Worm (Caenorhabditis elegans) whole organism, late embryonic: ENCODE measurements around the gene C47E8.4.

Experiments
- C08G9.2 ChIP-seq: sonication (generic microtip); optimal IDR thresholded peaks from 2 replicates; lab custom pipeline; 2016; ENCODE audit warnings: mild to moderate bottlenecking, missing genetic modification characterization, moderate library complexity, missing compliant biosample characterization
- C38D4.7 ChIP-seq: fragments of 200-800 bp; sonication (Bioruptor generic); optimal IDR thresholded peaks from 2 replicates; lab custom pipeline; 2018; ENCODE audit warnings: mild to moderate bottlenecking, missing genetic modification characterization, moderate library complexity, missing compliant biosample characterization
- F13H6.1 ChIP-seq: sonication (generic microtip); optimal IDR thresholded peaks from 2 replicates; lab custom pipeline; 2016; ENCODE audit warnings: missing genetic modification characterization, missing compliant biosample characterization
- K09A11.1 ChIP-seq: sonication (generic microtip); optimal IDR thresholded peaks from 2 replicates; lab custom pipeline; 2017; ENCODE audit warnings: antibody characterized with exemption, mild to moderate bottlenecking, missing genetic modification characterization, missing compliant biosample characterization; ENCODE audit not compliant: insufficient read depth
- ahr-1 ChIP-seq: sonication (generic microtip); optimal IDR thresholded peaks from 2 replicates; lab custom pipeline; 2016; ENCODE audit warnings: missing genetic modification characterization, missing compliant biosample characterization
- ama-1 ChIP-seq: fragments of 150-350 bp; optimal IDR thresholded peaks from 2 replicates; lab custom pipeline; 2014
- ceh-14 ChIP-seq: sonication (generic microtip); optimal IDR thresholded peaks from 2 replicates; lab custom pipeline; 2016; ENCODE audit warnings: missing genotype, missing genetic modification characterization, missing compliant biosample characterization
- ceh-30 ChIP-seq: fragments of 150-350 bp; optimal IDR thresholded peaks from 2 replicates; lab custom pipeline; 2014; ENCODE audit warnings: missing biosample characterization, missing genetic modification characterization
- ceh-31 ChIP-seq: sonication (generic microtip); optimal IDR thresholded peaks from 2 replicates; lab custom pipeline; 2016; ENCODE audit warnings: missing genetic modification characterization, missing compliant biosample characterization
- ceh-34 ChIP-seq: sonication (generic microtip); optimal IDR thresholded peaks from 2 replicates; lab custom pipeline; 2016; ENCODE audit warnings: mild to moderate bottlenecking, missing genetic modification characterization, missing compliant biosample characterization
- ceh-9 ChIP-seq: sonication (generic microtip); optimal IDR thresholded peaks from 2 replicates; lab custom pipeline; 2016; ENCODE audit warnings: mild to moderate bottlenecking, missing genetic modification characterization, inconsistent platforms, missing compliant biosample characterization
- dmd-4 ChIP-seq: sonication (generic microtip); optimal IDR thresholded peaks from 2 replicates; lab custom pipeline; 2016; ENCODE audit warnings: borderline replicate concordance, missing genetic modification characterization, missing compliant biosample characterization
- elt-2 ChIP-seq: sonication (generic microtip); optimal IDR thresholded peaks from 2 replicates; lab custom pipeline; 2016; ENCODE audit warnings: missing genetic modification reagents, missing genetic modification characterization, missing compliant biosample characterization
- elt-4 ChIP-seq: sonication (generic microtip); optimal IDR thresholded peaks from 2 replicates; lab custom pipeline; 2016; ENCODE audit warnings: missing genetic modification characterization, missing compliant biosample characterization
- ets-4 ChIP-seq: sonication (generic microtip); optimal IDR thresholded peaks from 2 replicates; lab custom pipeline; 2016; ENCODE audit warnings: missing genetic modification characterization, missing compliant biosample characterization
- eyg-1 ChIP-seq: sonication (generic microtip); optimal IDR thresholded peaks from 2 replicates; lab custom pipeline; 2016; ENCODE audit warnings: missing genotype, missing genetic modification characterization, missing compliant biosample characterization
- hlh-30 ChIP-seq: sonication (generic microtip); optimal IDR thresholded peaks from 2 replicates; lab custom pipeline; 2017; ENCODE audit warnings: antibody characterized with exemption, missing genetic modification characterization, missing compliant biosample characterization; ENCODE audit not compliant: insufficient read depth
- hlh-8 ChIP-seq: sonication (generic microtip); optimal IDR thresholded peaks from 2 replicates; lab custom pipeline; 2016; ENCODE audit warnings: missing genotype, missing genetic modification characterization, missing compliant biosample characterization
- madf-2 ChIP-seq: sonication (generic microtip); optimal IDR thresholded peaks from 2 replicates; lab custom pipeline; 2017; ENCODE audit warnings: missing genetic modification characterization, missing compliant biosample characterization
- mec-3 ChIP-seq: sonication (generic microtip); optimal IDR thresholded peaks from 2 replicates; lab custom pipeline; 2016; ENCODE audit warnings: borderline replicate concordance, missing genetic modification characterization, missing compliant biosample characterization
- nfya-1 ChIP-seq: sonication (generic microtip); optimal IDR thresholded peaks from 2 replicates; lab custom pipeline; 2017; ENCODE audit warnings: missing genetic modification characterization, mild to moderate bottlenecking, missing compliant biosample characterization, antibody characterized with exemption, moderate library complexity
- nhr-232 ChIP-seq: sonication (generic microtip); optimal IDR thresholded peaks from 2 replicates; lab custom pipeline; 2016; ENCODE audit warnings: missing genetic modification characterization, missing compliant biosample characterization
- npax-4 ChIP-seq: sonication (generic microtip); optimal IDR thresholded peaks from 2 replicates; lab custom pipeline; 2016; ENCODE audit warnings: missing genetic modification characterization, missing compliant biosample characterization
- pag-3 ChIP-seq: sonication (generic microtip); optimal IDR thresholded peaks from 2 replicates; lab custom pipeline; 2016; ENCODE audit warnings: missing compliant biosample characterization, missing genetic modification characterization, borderline replicate concordance
- pqm-1 ChIP-seq: sonication (generic microtip); optimal IDR thresholded peaks from 2 replicates; lab custom pipeline; 2016; ENCODE audit warnings: missing genetic modification characterization, missing compliant biosample characterization
- sdc-2 ChIP-seq: sonication (generic microtip); optimal IDR thresholded peaks from 2 replicates; lab custom pipeline; 2016; ENCODE audit warnings: missing genotype, missing genetic modification characterization, missing compliant biosample characterization
- sox-4 ChIP-seq: sonication (generic microtip); optimal IDR thresholded peaks from 2 replicates; lab custom pipeline; 2017; ENCODE audit warnings: mild to moderate bottlenecking, missing genetic modification characterization, inconsistent platforms, missing compliant biosample characterization
- tbx-2 ChIP-seq: sonication (generic microtip); optimal IDR thresholded peaks from 2 replicates; lab custom pipeline; 2016; ENCODE audit warnings: missing genetic modification characterization, missing compliant biosample characterization
- tbx-7 ChIP-seq: sonication (generic microtip); optimal IDR thresholded peaks from 2 replicates; lab custom pipeline; 2016; ENCODE audit warnings: missing genotype, missing genetic modification characterization, missing compliant biosample characterization
- unc-42 ChIP-seq: sonication (generic microtip); optimal IDR thresholded peaks from 2 replicates; lab custom pipeline; 2016; ENCODE audit warnings: missing genotype, missing genetic modification characterization, missing compliant biosample characterization
- unc-55 ChIP-seq: sonication (generic microtip); optimal IDR thresholded peaks from 2 replicates; lab custom pipeline; 2017; ENCODE audit warnings: missing biosample characterization, missing genetic modification reagents, missing genetic modification characterization
- zip-5 ChIP-seq: sonication (generic microtip); optimal IDR thresholded peaks from 2 replicates; lab custom pipeline; 2016; ENCODE audit warnings: missing genetic modification characterization, missing compliant biosample characterization
- ztf-16 ChIP-seq: sonication (generic microtip); optimal IDR thresholded peaks from 2 replicates; lab custom pipeline; 2017; ENCODE audit warnings: missing genetic modification characterization, missing compliant biosample characterization

The C47E8.4 gene

DNA sequence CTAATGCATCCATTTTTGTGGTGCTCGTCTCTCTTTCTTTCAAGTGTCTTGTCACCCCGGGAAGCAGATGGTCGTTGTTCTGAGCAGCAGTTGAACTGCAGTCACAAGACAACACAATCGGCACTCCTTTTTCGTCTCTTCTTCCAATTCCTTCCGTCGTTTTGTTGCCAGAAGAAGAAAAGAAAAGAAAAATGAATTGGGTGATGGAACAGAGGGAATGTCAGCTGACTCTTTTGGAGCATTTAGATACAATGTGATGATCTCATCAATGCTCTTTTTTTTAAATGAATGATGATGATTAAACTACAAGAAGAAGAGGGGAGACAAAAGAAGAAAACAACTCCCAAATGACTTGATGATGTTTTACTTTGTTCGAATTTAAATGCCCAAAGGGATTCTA, 35.4 kb downstream of the C47E8.4 start:
- TF ChIP-seq pqm-1 (tag; lab: Kevin White, UChicago) (no peak), hlh-30 (peak; percentile 72)
- TF ChIP-seq, all 69 proteins: peak for 1

DNA sequence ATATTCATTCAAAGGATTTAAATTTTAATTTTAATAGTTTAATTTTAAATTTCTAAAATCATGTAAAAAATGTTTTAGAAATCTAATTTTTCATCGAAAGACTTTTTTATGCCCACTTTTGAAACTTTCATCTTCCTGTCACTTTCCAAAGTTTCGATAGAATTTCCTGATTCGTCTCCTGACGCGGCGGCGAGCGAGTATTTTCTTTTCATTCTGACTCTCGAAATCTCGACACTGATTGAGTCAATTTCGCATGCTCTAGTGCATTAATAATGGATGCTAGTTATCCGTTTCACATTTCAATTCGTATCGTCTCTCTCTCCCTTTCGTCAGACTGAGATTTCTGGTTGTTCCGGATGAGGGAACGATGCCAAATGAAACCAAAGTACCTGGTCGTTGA, 36.5 kb downstream of the C47E8.4 start:
- TF ChIP-seq tbx-2 (tag; lab: Kevin White, UChicago) (no peak), npax-4 (tag; lab: Kevin White, UChicago) (no peak), ets-4 (tag; lab: Kevin White, UChicago) (no peak), dmd-4 (no peak), unc-42 (tag; lab: Kevin White, UChicago) (peak; percentile 30), ceh-31 (tag; lab: Kevin White, UChicago) (peak; percentile 9)
- TF ChIP-seq, all 69 proteins: peak for 2

DNA sequence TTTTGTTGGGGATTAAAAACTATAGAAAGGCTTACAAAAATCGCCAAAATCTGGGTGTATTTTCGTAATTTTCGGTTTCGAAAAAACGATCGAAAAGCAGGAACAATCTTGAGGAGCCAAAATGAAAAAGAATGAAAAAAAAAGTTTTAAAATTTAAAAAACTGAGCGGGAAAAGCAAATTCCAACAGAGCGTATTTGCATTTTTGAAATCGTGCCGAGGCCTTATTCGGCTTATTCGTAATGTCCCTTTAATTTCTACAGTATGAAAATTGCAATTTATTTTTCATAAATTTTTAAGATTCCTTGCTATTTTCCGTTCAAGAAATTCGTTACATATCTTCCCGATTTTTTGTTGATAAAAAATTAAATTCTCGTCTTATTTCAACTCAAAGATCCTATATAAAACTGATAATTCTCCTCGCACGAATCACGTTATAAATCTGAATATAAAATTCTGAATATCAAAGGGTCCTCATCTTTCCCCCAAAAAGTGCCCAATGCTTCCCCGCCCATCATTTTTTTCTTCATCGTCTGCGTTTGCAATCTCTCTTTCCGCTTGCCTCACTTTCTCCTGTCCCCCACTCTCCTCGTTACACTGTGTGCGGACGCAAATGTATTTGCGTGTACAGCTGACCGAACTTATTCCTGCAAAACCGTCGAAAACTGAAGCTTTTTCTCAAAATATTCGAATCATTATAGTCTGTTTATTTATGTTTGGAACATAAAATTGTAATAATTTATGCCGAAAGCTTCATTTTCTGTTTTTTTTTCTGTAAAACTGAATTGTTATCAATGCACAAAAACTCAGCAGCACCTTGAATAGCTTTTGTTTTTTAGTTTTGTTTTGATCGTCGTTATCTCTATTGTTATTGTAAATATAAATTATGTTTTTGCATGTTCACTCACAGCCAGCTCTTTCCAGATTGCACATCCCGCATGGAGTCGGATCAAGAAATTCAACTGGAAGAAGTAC, 39.2 kb downstream of the C47E8.4 start, which contains the start of the genes rfc-1 and pmp-3:
Gene rfc-1, minus strand, starts transcription at position 163 of the 973 bp plus-strand sequence.
Gene pmp-3, plus strand, starts transcription at position 923 of the 973 bp plus-strand sequence.
- TF ChIP-seq ceh-31 (tag; lab: Kevin White, UChicago) = peak; percentile 15
- TF ChIP-seq madf-2 (tag; lab: Kevin White, UChicago) = no peak
- TF ChIP-seq ceh-9 (tag; lab: Kevin White, UChicago) = no peak
- TF ChIP-seq nfya-1 (tag; lab: Kevin White, UChicago) = peak; percentile 18

DNA sequence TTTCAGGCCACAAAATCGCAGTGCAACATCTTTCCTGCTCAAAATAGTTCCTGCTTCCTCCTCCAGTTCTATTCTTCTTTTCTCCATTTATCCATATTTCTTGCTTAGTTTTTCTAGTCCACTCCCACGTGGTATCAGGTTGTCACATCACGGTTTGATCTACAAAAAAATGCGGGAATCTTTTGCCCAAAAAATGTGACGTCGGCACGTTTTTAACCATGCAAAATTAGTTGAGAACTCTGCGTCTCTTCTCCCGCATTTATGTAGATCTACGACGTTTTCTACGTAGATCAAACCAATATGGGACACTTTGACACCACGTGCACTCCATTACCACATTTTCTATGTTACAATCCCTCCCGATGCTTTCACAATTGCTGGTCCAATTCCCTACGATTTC, 43.3 kb downstream of the C47E8.4 start:
- TF ChIP-seq ama-1 (lab: Kevin White, UChicago) (no peak), tbx-2 (tag; lab: Kevin White, UChicago) (no peak), ceh-31 (tag; lab: Kevin White, UChicago) (no peak), sdc-2 (no peak), elt-2 (no peak), pqm-1 (tag; lab: Kevin White, UChicago) (no peak), C38D4.7 (no peak), elt-4 (tag; lab: Kevin White, UChicago) (no peak), tbx-7 (tag; lab: Kevin White, UChicago) (no peak), ceh-14 (tag; lab: Kevin White, UChicago) (no peak), hlh-8 (tag; lab: Kevin White, UChicago) (no peak), ahr-1 (tag; lab: Kevin White, UChicago) (no peak), ceh-34 (tag; lab: Kevin White, UChicago) (no peak), F13H6.1 (tag; lab: Kevin White, UChicago) (no peak), ztf-16 (tag; lab: Kevin White, UChicago) (no peak), K09A11.1 (tag; lab: Kevin White, UChicago) (no peak), zip-5 (tag; lab: Kevin White, UChicago) (no peak), madf-2 (tag; lab: Kevin White, UChicago) (no peak), mec-3 (tag; lab: Kevin White, UChicago) (no peak), C08G9.2 (no peak)

DNA sequence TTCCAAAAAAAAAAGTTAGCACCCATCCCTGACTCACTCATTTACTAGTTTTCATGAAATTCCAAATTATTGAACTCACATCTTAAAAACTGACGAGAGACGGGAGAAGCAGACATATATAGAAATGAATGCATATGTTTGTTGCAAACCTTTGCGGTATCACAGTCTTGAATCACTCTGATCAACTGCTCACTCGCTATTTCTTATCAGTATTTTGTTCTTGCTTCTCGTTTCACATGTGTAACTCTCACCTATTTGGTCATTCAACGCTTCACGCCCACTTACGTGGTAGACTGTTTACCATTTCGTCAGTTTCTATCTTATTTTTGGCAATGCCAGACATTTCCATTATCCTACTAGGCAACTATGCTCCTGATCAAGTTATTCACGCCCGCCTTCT, 44.5 kb downstream of the C47E8.4 start, which contains the start of gene C54G10.1:
Gene C54G10.1, plus strand, starts transcription at position 333 of the 400 bp plus-strand sequence.
- TF ChIP-seq nhr-232 (tag; lab: Kevin White, UChicago) (no peak), sox-4 (no peak), ceh-34 (tag; lab: Kevin White, UChicago) (no peak)

DNA sequence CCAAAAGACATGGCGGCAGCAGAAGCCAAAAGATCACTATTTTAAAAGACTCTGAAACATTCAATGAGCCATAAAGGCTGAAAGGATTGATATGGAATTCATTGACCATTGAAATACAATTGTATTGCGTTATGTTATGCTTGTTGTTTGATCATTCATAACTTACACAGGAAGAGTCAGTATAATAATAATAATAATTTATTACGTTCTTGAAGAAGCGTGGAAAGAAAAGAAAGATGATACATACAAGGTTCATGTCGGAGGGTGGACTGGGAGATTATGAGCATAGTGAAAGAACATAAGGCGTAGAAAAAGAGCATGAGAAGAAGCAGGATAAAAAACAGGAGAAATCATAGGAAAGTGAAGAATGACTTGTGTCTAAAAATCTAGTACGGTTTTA, 45.2 kb downstream of the C47E8.4 start, which contains the start of gene F43D2.7:
Gene F43D2.7, minus strand, starts transcription at position 101 of the 400 bp plus-strand sequence.
- no peak for TF ChIP-seq ama-1 (lab: Kevin White, UChicago)
- TF ChIP-seq elt-2 = no peak
- TF ChIP-seq eyg-1 (tag; lab: Kevin White, UChicago) = no peak
- TF ChIP-seq ceh-30 (tag; lab: Kevin White, UChicago) = no peak
- TF ChIP-seq pag-3 (tag; lab: Kevin White, UChicago) = no peak
- TF ChIP-seq unc-55 (GFP tag; lab: Kevin White, UChicago) = no peak
- TF ChIP-seq ceh-14 (tag; lab: Kevin White, UChicago) = no peak
- TF ChIP-seq, all 69 proteins: peak for 0
